Worm (Caenorhabditis elegans) whole organism, L1 larva: ENCODE measurements around the gene K01D12.7.
A peak's percentile ranks its signal among the peaks of the same experiment; 100 is the strongest.

Experiments used
- C16A3.4 ChIP-seq: fragments of 150-350 bp; optimal IDR thresholded peaks from 2 replicates; lab custom pipeline; 2014; ENCODE audit warnings: missing biosample characterization, missing genetic modification characterization
- aha-1 ChIP-seq: fragments of 150-350 bp; optimal IDR thresholded peaks from 2 replicates; lab custom pipeline; 2014; ENCODE audit warnings: missing biosample characterization, missing genetic modification characterization
- aly-2 ChIP-seq: fragments of 150-350 bp; optimal IDR thresholded peaks from 2 replicates; lab custom pipeline; 2014; ENCODE audit warnings: missing biosample characterization, missing genetic modification characterization
- ceh-8 ChIP-seq: fragments of 200-800 bp; sonication (Bioruptor generic); optimal IDR thresholded peaks from 2 replicates; lab custom pipeline; 2018; ENCODE audit warnings: mild to moderate bottlenecking, missing genetic modification characterization, moderate library complexity, missing compliant biosample characterization
- ceh-90 ChIP-seq: sonication (generic microtip); optimal IDR thresholded peaks from 2 replicates; lab custom pipeline; 2016; ENCODE audit warnings: missing genetic modification characterization, missing compliant biosample characterization
- dsc-1 ChIP-seq: sonication (generic microtip); optimal IDR thresholded peaks from 2 replicates; lab custom pipeline; 2016; ENCODE audit warnings: mild to moderate bottlenecking, missing genetic modification characterization, missing compliant biosample characterization
- efl-1 ChIP-seq, 4 experiments: fragments of 150-350 bp; optimal IDR thresholded peaks in 3 of 4; peaks in 1 of 4; 1 replicate in 1 of 4; 2 replicates in 3 of 4; lab custom pipeline; 2014; ENCODE audit warnings: missing biosample characterization in 2 of 4, missing genetic modification characterization in 2 of 4, missing genetic modification reagents in 2 of 4
- efl-3 ChIP-seq: fragments of 200-800 bp; sonication (Bioruptor generic); optimal IDR thresholded peaks from 2 replicates; lab custom pipeline; 2018; ENCODE audit warnings: mild to moderate bottlenecking, missing genetic modification characterization, missing compliant biosample characterization
- egl-27 ChIP-seq, 2 experiments: fragments of 150-350 bp in 1 of 2; sonication (generic microtip); optimal IDR thresholded peaks; 3 replicates each; lab custom pipeline; 2017 to 2018; ENCODE audit warnings: missing biosample characterization in 2 of 2, missing genetic modification characterization in 2 of 2, missing genetic modification reagents in 2 of 2
- elt-2 ChIP-seq: sonication (generic microtip); optimal IDR thresholded peaks from 2 replicates; lab custom pipeline; 2016; ENCODE audit warnings: missing genetic modification characterization, mild to moderate bottlenecking, inconsistent platforms, missing compliant biosample characterization, missing genetic modification reagents
- elt-3 ChIP-seq, 6 experiments: fragments of 150-350 bp in 1 of 6; sonication (generic microtip); optimal IDR thresholded peaks; 2 replicates each; lab custom pipeline; 2017 to 2018; ENCODE audit warnings: missing biosample characterization in 6 of 6, missing genetic modification characterization in 6 of 6, inconsistent platforms in 1 of 6
- hlh-4 ChIP-seq: sonication (generic microtip); optimal IDR thresholded peaks from 2 replicates; lab custom pipeline; 2016; ENCODE audit warnings: mild to moderate bottlenecking, missing genetic modification characterization, missing compliant biosample characterization
- hpl-2 ChIP-seq: fragments of 150-350 bp; optimal IDR thresholded peaks from 2 replicates; lab custom pipeline; 2014; ENCODE audit warnings: missing biosample characterization, missing genetic modification reagents, missing genetic modification characterization
- isw-1 ChIP-seq: fragments of 200-800 bp; sonication (Bioruptor generic); IDR thresholded peaks from 2 replicates; pipeline ENCODE4 v1.3.6; 2022; ENCODE audit warnings: missing genetic modification characterization, missing compliant biosample characterization
- lin-14 ChIP-seq: fragments of 200-800 bp; sonication (Bioruptor generic); optimal IDR thresholded peaks from 2 replicates; lab custom pipeline; 2018; ENCODE audit warnings: mild to moderate bottlenecking, missing genetic modification characterization, moderate library complexity, missing compliant biosample characterization
- lin-35 ChIP-seq, 2 experiments: fragments of 150-350 bp; optimal IDR thresholded peaks; 2 replicates each; lab custom pipeline; 2014; ENCODE audit warnings: missing biosample characterization in 2 of 2, missing genetic modification characterization in 2 of 2, missing genetic modification reagents in 2 of 2
- mep-1 ChIP-seq: fragments of 150-350 bp; optimal IDR thresholded peaks from 2 replicates; lab custom pipeline; 2014; ENCODE audit warnings: missing biosample characterization, missing genetic modification characterization
- nhr-20 ChIP-seq: sonication (generic microtip); optimal IDR thresholded peaks from 2 replicates; lab custom pipeline; 2016; ENCODE audit warnings: mild to moderate bottlenecking, missing genetic modification characterization, missing compliant biosample characterization
- nhr-28 ChIP-seq: fragments of 150-350 bp; optimal IDR thresholded peaks from 2 replicates; lab custom pipeline; 2014; ENCODE audit warnings: missing biosample characterization, missing genetic modification characterization
- nhr-47 ChIP-seq: sonication (generic microtip); optimal IDR thresholded peaks from 2 replicates; lab custom pipeline; 2016; ENCODE audit warnings: mild to moderate bottlenecking, missing genetic modification characterization, moderate library complexity, missing compliant biosample characterization
- nhr-71 ChIP-seq: sonication (generic microtip); optimal IDR thresholded peaks from 2 replicates; lab custom pipeline; 2016; ENCODE audit warnings: mild to moderate bottlenecking, missing genetic modification characterization, moderate library complexity, missing compliant biosample characterization
- nhr-85 ChIP-seq: sonication (generic microtip); peaks from one replicate; lab custom pipeline; 2016; ENCODE audit warnings: missing genetic modification characterization, inconsistent platforms, missing compliant biosample characterization
- nhr-90 ChIP-seq: sonication (generic microtip); optimal IDR thresholded peaks from 2 replicates; lab custom pipeline; 2016; ENCODE audit warnings: mild to moderate bottlenecking, missing genetic modification characterization, missing compliant biosample characterization; ENCODE audit not compliant: poor library complexity
- sox-4 ChIP-seq: sonication (generic microtip); optimal IDR thresholded peaks from 2 replicates; lab custom pipeline; 2016; ENCODE audit warnings: missing genetic modification characterization, missing compliant biosample characterization
- unc-130 ChIP-seq: fragments of 150-350 bp; optimal IDR thresholded peaks from 2 replicates; lab custom pipeline; 2017; ENCODE audit warnings: missing biosample characterization, missing genetic modification characterization, inconsistent platforms
- vab-15 ChIP-seq: sonication (generic microtip); optimal IDR thresholded peaks from 2 replicates; lab custom pipeline; 2017; ENCODE audit warnings: missing genotype, mild to moderate bottlenecking, missing genetic modification characterization, missing compliant biosample characterization
- xbp-1 ChIP-seq: sonication (generic microtip); optimal IDR thresholded peaks from 2 replicates; lab custom pipeline; 2016; ENCODE audit warnings: missing genetic modification characterization, missing compliant biosample characterization
- ztf-11 ChIP-seq, 2 experiments: sonication (generic microtip); optimal IDR thresholded peaks; 2 replicates each; lab custom pipeline; 2016 to 2017; ENCODE audit warnings: missing genetic modification characterization in 2 of 2, missing biosample characterization in 1 of 2, missing compliant biosample characterization in 1 of 2

Gene K01D12.7

DNA sequence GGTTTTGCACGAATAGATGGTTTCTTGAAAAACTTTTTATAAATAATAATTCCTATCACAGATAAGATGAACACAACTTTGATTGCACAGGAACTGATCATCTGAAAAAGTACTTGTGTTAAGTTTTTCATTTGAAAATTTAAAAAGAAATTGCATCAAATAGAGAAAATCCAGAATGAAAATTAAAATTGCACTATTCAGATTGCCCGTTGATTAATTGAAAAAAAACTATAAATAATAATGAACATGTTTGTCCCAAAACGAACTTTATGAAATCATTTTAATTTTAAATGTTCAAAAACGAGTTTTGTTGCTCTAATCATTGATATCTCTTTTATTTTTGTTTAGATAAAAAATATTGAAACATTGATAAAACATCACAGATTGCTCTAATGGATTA, 16.0 kb upstream of the K01D12.7 start, which contains the start of gene cdr-3:
Gene cdr-3, minus strand, starts transcription at position 101 of the 400 bp plus-strand sequence.
- TF ChIP-seq aha-1 (tag; lab: Kevin White, UChicago) (no peak), nhr-90 (no peak), egl-27 (tag; optimal IDR thresholded peaks at IDR 0.05; lab: Kevin White, UChicago) (no peak), ceh-8 (GFP tag; lab: Kevin White, UChicago) (no peak), nhr-47 (tag; lab: Kevin White, UChicago) (no peak), aly-2 (tag; lab: Kevin White, UChicago) (no peak)

DNA sequence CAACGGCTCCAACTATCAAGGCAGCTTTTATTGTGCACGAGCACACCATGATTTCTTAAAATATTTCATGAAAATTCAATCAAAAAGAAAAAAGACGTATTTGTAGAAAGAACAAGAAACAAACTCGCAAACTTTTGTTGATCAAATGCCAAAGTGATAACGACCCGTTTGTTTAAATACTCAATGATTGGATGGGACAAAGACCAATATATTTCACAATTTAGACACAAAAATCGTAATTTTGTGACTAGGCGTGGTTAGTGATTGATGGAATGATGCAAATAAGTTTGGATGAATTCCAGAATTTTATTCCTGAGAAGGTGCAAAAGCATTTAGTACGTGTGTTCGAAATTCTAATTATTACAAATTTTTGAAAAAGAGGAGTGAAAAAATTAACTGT, 14.4 kb upstream of the K01D12.7 start, which contains the start of gene cdr-2:
Gene cdr-2, minus strand, starts transcription at position 54 of the 400 bp plus-strand sequence.
- no peak for TF ChIP-seq nhr-28
- TF ChIP-seq nhr-20 (tag; lab: Kevin White, UChicago), result peak; percentile 14
- TF ChIP-seq sox-4 (tag; lab: Kevin White, UChicago), result no peak
- no peak for TF ChIP-seq efl-1 (optimal IDR thresholded peaks at IDR 0.05; lab: Kevin White, UChicago)
- TF ChIP-seq efl-1 (GFP tag; optimal IDR thresholded peaks at IDR 0.05 in 1 of 2; lab: Kevin White, UChicago), result peak in 1 of 2 experiments; percentile 48
- peak; percentile 57 for TF ChIP-seq elt-2

DNA sequence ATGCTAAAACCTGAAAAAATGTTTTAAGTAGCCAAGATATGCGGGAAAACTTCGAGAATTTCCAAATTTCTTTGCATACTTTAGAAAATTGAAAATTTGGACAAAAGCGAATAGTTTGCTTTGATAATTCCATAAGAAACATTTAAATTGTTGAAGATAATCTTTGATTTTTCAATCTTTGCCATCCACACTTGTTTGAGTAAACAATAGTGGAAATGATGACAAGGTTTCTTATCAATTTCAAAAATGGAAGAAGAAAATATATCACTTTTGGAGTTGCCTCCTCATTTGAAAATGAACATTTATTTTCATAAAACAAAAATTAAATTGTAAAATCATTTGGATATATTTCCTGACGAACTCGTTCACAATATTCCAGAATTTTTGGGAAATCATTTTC, 13.1 kb upstream of the K01D12.7 start:
- peak; percentile 13 for TF ChIP-seq elt-2
- no peak for TF ChIP-seq hpl-2 (GFP tag; lab: Kevin White, UChicago)
- TF ChIP-seq ceh-90 (tag; lab: Kevin White, UChicago), result no peak

DNA sequence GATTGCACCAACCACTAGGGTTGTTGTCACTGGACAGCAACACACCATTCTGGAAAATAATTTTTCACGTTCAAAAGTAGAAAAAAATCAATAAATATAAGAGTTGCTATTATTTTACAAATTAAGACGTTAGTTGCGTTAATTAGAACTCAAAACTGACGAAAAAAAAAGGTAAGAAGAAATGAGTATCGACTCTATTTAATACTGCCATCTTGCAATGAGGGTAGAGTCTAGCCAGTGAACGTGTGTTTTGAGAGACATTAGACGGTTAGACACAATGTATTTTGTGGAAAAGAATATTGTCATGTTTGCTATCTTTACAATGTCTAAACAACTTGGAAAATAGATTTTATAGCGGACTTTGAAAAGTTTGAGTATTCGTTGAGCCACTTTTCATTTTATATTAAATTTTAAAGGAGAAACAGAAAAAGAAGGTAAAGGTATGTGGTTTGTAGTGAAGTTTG, 12.4 kb upstream of the K01D12.7 start, which contains the start of gene cdr-6:
Gene cdr-6, minus strand, starts transcription at position 51 of the 464 bp plus-strand sequence.
- TF ChIP-seq mep-1 (tag; lab: Kevin White, UChicago) (peak; percentile 5), nhr-71 (tag; lab: Kevin White, UChicago) (peak; percentile 36), aha-1 (tag; lab: Kevin White, UChicago) (no peak), efl-3 (GFP tag; lab: Kevin White, UChicago) (no peak), lin-14 (peak; percentile 42), elt-3 (tag; optimal IDR thresholded peaks at IDR 0.05; lab: Kevin White, UChicago) (no peak), dsc-1 (tag; lab: Kevin White, UChicago) (no peak), nhr-85 (tag; lab: Kevin White, UChicago) (no peak), xbp-1 (tag; lab: Kevin White, UChicago) (no peak), isw-1 (GFP tag; lab: Robert Waterston, UW) (no peak), elt-2 (no peak), nhr-28 (peak; percentile 13), lin-35 (GFP tag; optimal IDR thresholded peaks at IDR 0.05; lab: Kevin White, UChicago) (peak in 1 of 2 experiments; percentile 6), efl-1 (optimal IDR thresholded peaks at IDR 0.05; lab: Kevin White, UChicago) (peak in 1 of 2 experiments; percentile 13), efl-1 (GFP tag; optimal IDR thresholded peaks at IDR 0.05 in 1 of 2; lab: Kevin White, UChicago) (no peak), nhr-20 (tag; lab: Kevin White, UChicago) (peak; percentile 72), vab-15 (tag; lab: Kevin White, UChicago) (no peak), C16A3.4 (no peak)
- TF ChIP-seq, all 84 proteins: peak for 7

DNA sequence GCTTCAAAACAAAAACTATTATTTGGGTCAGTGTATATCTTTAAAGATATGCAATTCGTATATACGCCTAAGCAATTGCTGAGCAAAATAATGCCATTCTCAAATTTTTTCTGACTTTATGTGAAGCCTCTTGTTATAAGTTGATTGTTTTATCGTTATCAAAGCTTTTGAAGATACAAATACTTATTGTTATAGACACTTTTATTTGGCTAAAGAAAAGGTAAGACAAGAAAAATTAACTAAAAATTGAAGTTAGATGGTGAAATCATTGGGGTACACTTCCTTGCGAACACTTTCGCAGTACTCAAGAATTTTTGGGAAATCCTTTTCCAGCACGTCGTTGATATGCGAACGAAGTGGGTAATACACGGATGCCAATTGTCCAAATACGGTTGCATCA, 11.0 kb upstream of the K01D12.7 start:
- TF ChIP-seq efl-1 (optimal IDR thresholded peaks at IDR 0.05; lab: Kevin White, UChicago) (no peak), efl-1 (GFP tag; optimal IDR thresholded peaks at IDR 0.05 in 1 of 2; lab: Kevin White, UChicago) (peak in 1 of 2 experiments; percentile 87), hlh-4 (tag; lab: Kevin White, UChicago) (no peak)
- TF ChIP-seq, all 84 proteins: peak for 1

DNA sequence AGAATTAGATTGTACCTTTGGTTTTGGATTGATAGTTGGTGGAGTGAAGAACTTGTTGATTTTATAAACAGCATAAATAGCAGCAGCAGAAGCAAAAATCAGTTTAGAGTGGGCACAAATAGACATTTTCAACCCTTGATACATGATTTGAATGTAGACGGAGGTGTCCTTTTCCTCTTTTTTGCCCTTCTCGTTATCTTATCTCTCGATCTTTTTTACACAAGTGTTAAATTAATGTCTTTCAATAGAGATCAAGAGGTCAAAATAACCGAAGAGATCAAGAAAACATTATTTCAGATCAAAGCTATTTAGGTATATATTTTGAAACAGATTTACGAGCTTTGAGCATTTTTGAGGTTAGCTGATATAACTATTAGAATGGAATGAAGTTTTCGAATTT, 10.6 kb upstream of the K01D12.7 start, which contains the start of gene cdr-7:
Gene cdr-7, minus strand, starts transcription at position 205 of the 400 bp plus-strand sequence.
- peak; percentile 86 for TF ChIP-seq nhr-85 (tag; lab: Kevin White, UChicago)
- TF ChIP-seq ztf-11 (tag; optimal IDR thresholded peaks at IDR 0.05; lab: Kevin White, UChicago), result no peak
- no peak for TF ChIP-seq efl-3 (GFP tag; lab: Kevin White, UChicago)
- peak; percentile 0 for TF ChIP-seq nhr-20 (tag; lab: Kevin White, UChicago)
- no peak for TF ChIP-seq unc-130
- TF ChIP-seq elt-3 (tag; optimal IDR thresholded peaks at IDR 0.05; lab: Kevin White, UChicago), result peak in 3 of 6 experiments; percentile 7 to 80 (median 67)
- TF ChIP-seq lin-14, result peak; percentile 41
